Worm (Caenorhabditis elegans) whole organism, mixed stage, embryonic: ENCODE results near the gene C29E4.14.

Source experiments
- ces-1 ChIP-seq: fragments of 150-350 bp; optimal IDR thresholded peaks from 2 replicates; lab custom pipeline; 2014; ENCODE audit warnings: missing biosample characterization, missing genetic modification reagents, missing genetic modification characterization
- elt-3 ChIP-seq: fragments of 150-350 bp; optimal IDR thresholded peaks from 2 replicates; lab custom pipeline; 2014; ENCODE audit warnings: missing biosample characterization, missing genetic modification characterization
- lsy-2 ChIP-seq: fragments of 150-350 bp; optimal IDR thresholded peaks from 2 replicates; lab custom pipeline; 2014; ENCODE audit warnings: missing biosample characterization, missing genetic modification characterization
- nhr-237 ChIP-seq: fragments of 150-350 bp; optimal IDR thresholded peaks from 2 replicates; lab custom pipeline; 2014; ENCODE audit warnings: missing biosample characterization, missing genetic modification characterization
- sem-2 ChIP-seq: fragments of 200-800 bp; sonication (Bioruptor generic); optimal IDR thresholded peaks from 2 replicates; lab custom pipeline; 2018; ENCODE audit warnings: mild to moderate bottlenecking, missing genetic modification characterization, missing compliant biosample characterization
- unc-62 ChIP-seq: fragments of 150-350 bp; optimal IDR thresholded peaks from 2 replicates; lab custom pipeline; 2014; ENCODE audit warnings: missing biosample characterization, missing genetic modification reagents, missing genetic modification characterization

- TF ChIP-seq elt-3 = no peak
- TF ChIP-seq ces-1 (GFP tag; lab: Kevin White, UChicago) = no peak
- no peak for TF ChIP-seq nhr-237 (tag; lab: Kevin White, UChicago)
- TF ChIP-seq unc-62 (GFP tag; lab: Kevin White, UChicago) = peak; percentile 28
- TF ChIP-seq sem-2 (GFP tag; lab: Kevin White, UChicago) = no peak
- TF ChIP-seq lsy-2 (tag; lab: Kevin White, UChicago) = no peak
Observed at ce11 chrIII:7907515-7907914, 12.4 kb upstream of the C29E4.14 start, which contains the start of gene pcp-5.
